Worm (Caenorhabditis elegans): ENCODE data around the gene F28A12.3.

Gene F28A12.3

DNA sequence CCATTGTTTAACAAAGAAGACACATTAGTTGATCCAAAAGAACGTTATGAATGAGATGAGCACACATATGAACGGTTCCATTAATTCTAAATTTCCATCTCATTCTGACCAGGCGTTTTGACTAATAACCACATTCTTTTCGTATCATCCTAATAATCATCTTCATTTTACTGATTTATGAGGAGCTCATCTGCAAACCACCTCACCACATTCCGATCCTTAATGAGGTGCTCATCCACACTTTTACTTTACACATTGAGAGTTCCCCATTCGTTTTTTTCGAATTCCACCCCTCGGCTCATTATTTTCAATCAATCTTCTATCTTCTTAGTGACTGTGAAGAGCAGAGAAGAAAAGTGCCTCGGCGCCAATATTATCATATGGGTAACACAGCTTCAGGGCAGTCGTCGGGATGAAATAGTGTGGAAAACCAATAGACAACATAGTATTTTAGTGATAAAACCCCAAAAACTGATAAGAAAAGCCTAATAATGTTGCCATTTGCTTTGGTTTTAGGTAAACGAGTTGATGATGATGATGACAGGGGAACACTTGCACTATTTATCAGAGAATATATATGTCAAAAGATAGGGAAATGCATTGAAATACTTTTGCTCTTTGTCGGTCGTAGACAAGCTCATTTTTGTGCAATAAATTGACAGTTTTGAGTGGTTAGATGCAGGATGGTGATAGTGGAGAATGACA, 10.0 kb upstream of the F28A12.3 start (continued):
- TF ChIP-seq nhr-80 (tag; optimal IDR thresholded peaks at IDR 0.05) (peak; percentile 100), unc-130 (GFP tag; optimal IDR thresholded peaks at IDR 0.05) (no peak), F52B5.7 (tag; optimal IDR thresholded peaks at IDR 0.05) (no peak), madf-3 (GFP tag; IDR thresholded peaks at IDR 0.05) (no peak), mcd-1 (GFP tag; IDR thresholded peaks at IDR 0.05) (no peak), nfya-1 (tag; optimal IDR thresholded peaks at IDR 0.05; ENCODE audit: borderline replicate concordance, insufficient read depth) (no peak), nhr-120 (GFP tag; IDR thresholded peaks at IDR 0.05) (no peak), tbp1 (GFP tag; optimal IDR thresholded peaks at IDR 0.05) (peak; percentile 47), F55B11.4 (tag; optimal IDR thresholded peaks at IDR 0.05; ENCODE audit: borderline replicate concordance, insufficient read depth) (no peak), D2030.7 (GFP tag; IDR thresholded peaks at IDR 0.05) (no peak), attf-5 (GFP tag; optimal IDR thresholded peaks at IDR 0.05) (peak; percentile 30), lin-54 (GFP tag; optimal IDR thresholded peaks at IDR 0.05) (no peak), mel-28 (tag; optimal IDR thresholded peaks at IDR 0.05; ENCODE audit: borderline replicate concordance) (no peak), ceh-58 (GFP tag; IDR thresholded peaks at IDR 0.05) (no peak), cebp-2 (GFP tag; IDR thresholded peaks at IDR 0.05) (no peak), hrde-1 (tag; optimal IDR thresholded peaks at IDR 0.05; ENCODE audit: borderline replicate concordance) (no peak), ceh-40 (GFP tag; IDR thresholded peaks at IDR 0.05) (no peak), F49E8.2 (tag; optimal IDR thresholded peaks at IDR 0.05; ENCODE audit: insufficient read depth) (no peak), F22D6.2 (tag; optimal IDR thresholded peaks at IDR 0.05) (peak; percentile 52), F57A8.1 (GFP tag; optimal IDR thresholded peaks at IDR 0.05) (no peak), repo-1 (tag; optimal IDR thresholded peaks at IDR 0.05) (no peak), bed-1 (GFP tag; IDR thresholded peaks at IDR 0.05) (no peak), T07F8.4 (tag; optimal IDR thresholded peaks at IDR 0.05) (no peak), bed-2 (GFP tag; IDR thresholded peaks at IDR 0.05) (no peak), B0261.1 (tag; optimal IDR thresholded peaks at IDR 0.05) (no peak), snpc-4 (GFP tag; optimal IDR thresholded peaks at IDR 0.05) (no peak), snpc-4 (tag; optimal IDR thresholded peaks at IDR 0.05) (peak in 2 of 4 experiments; percentile 18 to 29), xnd-1 (tag; optimal IDR thresholded peaks at IDR 0.05) (no peak), hlh-12 (tag; optimal IDR thresholded peaks at IDR 0.05) (no peak), unc-62 (GFP tag; optimal IDR thresholded peaks at IDR 0.05) (peak; percentile 83), ceh-27 (GFP tag; optimal IDR thresholded peaks at IDR 0.05) (no peak), nhr-90 (tag; optimal IDR thresholded peaks at IDR 0.05) (peak; percentile 76), rcor-1 (GFP tag; IDR thresholded peaks at IDR 0.05) (no peak), ama-1 (optimal IDR thresholded peaks at IDR 0.05) (no peak), ama-1 (GFP tag; optimal IDR thresholded peaks at IDR 0.05) (no peak), F57C9.4 (tag; optimal IDR thresholded peaks at IDR 0.05) (no peak), zim-3 (tag; optimal IDR thresholded peaks at IDR 0.05) (no peak), dpff-1 (tag; optimal IDR thresholded peaks at IDR 0.05) (no peak), ets-4 (GFP tag; optimal IDR thresholded peaks at IDR 0.05) (peak; percentile 97), attf-3 (GFP tag; conservative IDR thresholded peaks at IDR 0.05) (no peak), lin-40 (tag; optimal IDR thresholded peaks at IDR 0.05) (peak; percentile 56), F37B4.10 (GFP tag; IDR thresholded peaks at IDR 0.05) (no peak), him-1 (tag; optimal IDR thresholded peaks at IDR 0.05) (no peak), rec-8 (tag; optimal IDR thresholded peaks at IDR 0.05) (no peak), snpc-3.4 (tag; optimal IDR thresholded peaks at IDR 0.05) (no peak), sptf-2 (GFP tag; optimal IDR thresholded peaks at IDR 0.05) (peak; percentile 46), pha-4 (tag; optimal IDR thresholded peaks at IDR 0.05) (peak; percentile 59), ztf-22 (GFP tag; optimal IDR thresholded peaks at IDR 0.05) (peak; percentile 97), dpl-1 (GFP tag; optimal IDR thresholded peaks at IDR 0.05) (no peak)
